Fruit fly (Drosophila melanogaster) whole organism, adult: ENCODE results near the gene Tep2.
"Not testable (repeated sequence)": the region's sequence is repeated elsewhere in the genome, so short reads cannot be mapped to it uniquely, and the experiment has no call there.

Source experiments
- CG11617 ChIP-seq: fragments of 200-800 bp; sonication (Bioruptor generic); optimal IDR thresholded peaks from 2 replicates; lab custom pipeline; 2017; ENCODE audit warnings: mild to moderate bottlenecking, missing biosample characterization, missing genetic modification reagents, missing genetic modification characterization
- CG12768 ChIP-seq: fragments of 200-800 bp; sonication (Bioruptor generic); optimal IDR thresholded peaks from 2 replicates; lab custom pipeline; 2017; ENCODE audit warnings: missing biosample characterization, missing genetic modification characterization, mild to moderate bottlenecking, moderate library complexity, missing genetic modification reagents
- CG14711 ChIP-seq: fragments of 200-800 bp; sonication (Bioruptor generic); optimal IDR thresholded peaks from 2 replicates; lab custom pipeline; 2018; ENCODE audit warnings: missing biosample characterization, mild to moderate bottlenecking, missing genetic modification characterization, moderate library complexity
- CG1620 ChIP-seq: fragments of 200-800 bp; sonication (Bioruptor generic); optimal IDR thresholded peaks from 2 replicates; lab custom pipeline; 2016; ENCODE audit warnings: missing biosample characterization, missing genetic modification characterization
- CG33017 ChIP-seq: fragments of 200-800 bp; sonication (Bioruptor generic); optimal IDR thresholded peaks from 2 replicates; lab custom pipeline; 2018; ENCODE audit warnings: missing biosample characterization, mild to moderate bottlenecking, missing genetic modification characterization, moderate library complexity
- CG5204 ChIP-seq: fragments of 200-800 bp; sonication (Bioruptor generic); optimal IDR thresholded peaks from 2 replicates; lab custom pipeline; 2016; ENCODE audit warnings: missing biosample characterization, missing genetic modification characterization
- CG7045 ChIP-seq: fragments of 200-800 bp; sonication (Bioruptor generic); optimal IDR thresholded peaks from 2 replicates; lab custom pipeline; 2017; ENCODE audit warnings: missing biosample characterization, mild to moderate bottlenecking, missing genetic modification characterization
- CG7101 ChIP-seq: fragments of 200-800 bp; sonication (Bioruptor generic); optimal IDR thresholded peaks from 2 replicates; lab custom pipeline; 2018; ENCODE audit warnings: missing biosample characterization, mild to moderate bottlenecking, missing genetic modification characterization, moderate library complexity
- Clk ChIP-seq: fragments of 200-800 bp; sonication (Bioruptor generic); optimal IDR thresholded peaks from 2 replicates; lab custom pipeline; 2017; ENCODE audit warnings: missing biosample characterization, missing genetic modification characterization
- Crg-1 ChIP-seq: fragments of 200-800 bp; sonication (Bioruptor generic); optimal IDR thresholded peaks from 2 replicates; lab custom pipeline; 2016; ENCODE audit warnings: missing biosample characterization, missing genetic modification characterization
- Hr96 ChIP-seq: fragments of 200-800 bp; sonication (Bioruptor generic); optimal IDR thresholded peaks from 2 replicates; lab custom pipeline; 2016; ENCODE audit warnings: missing biosample characterization, missing genetic modification characterization
- Mnt ChIP-seq: fragments of 200-800 bp; sonication (Bioruptor generic); optimal IDR thresholded peaks from 2 replicates; lab custom pipeline; 2016; ENCODE audit warnings: missing biosample characterization, mild to moderate bottlenecking, missing genetic modification characterization
- bab1 ChIP-seq: fragments of 200-800 bp; sonication (Bioruptor generic); optimal IDR thresholded peaks from 3 replicates; lab custom pipeline; 2019; ENCODE audit warnings: missing biosample characterization, mild to moderate bottlenecking, missing genetic modification characterization, moderate library complexity
- cic ChIP-seq: fragments of 200-800 bp; sonication (Bioruptor generic); optimal IDR thresholded peaks from 2 replicates; lab custom pipeline; 2017; ENCODE audit warnings: missing biosample characterization, mild to moderate bottlenecking, missing genetic modification characterization, moderate library complexity
- cnc ChIP-seq, 2 experiments: fragments of >200 bp; optimal IDR thresholded peaks; 2 replicates each; lab custom pipeline; 2017
- ovo ChIP-seq: fragments of 200-800 bp; sonication (Bioruptor generic); optimal IDR thresholded peaks from 2 replicates; lab custom pipeline; 2016; ENCODE audit warnings: missing biosample characterization, missing genetic modification characterization
- pad ChIP-seq: fragments of 200-800 bp; sonication (Bioruptor generic); optimal IDR thresholded peaks from 3 replicates; lab custom pipeline; 2017; ENCODE audit warnings: missing biosample characterization, missing genetic modification characterization, mild to moderate bottlenecking, moderate library complexity, missing genetic modification reagents
- tj ChIP-seq: fragments of 200-800 bp; sonication (Bioruptor generic); optimal IDR thresholded peaks from 3 replicates; lab custom pipeline; 2017; ENCODE audit warnings: missing biosample characterization, mild to moderate bottlenecking, missing genetic modification characterization, moderate library complexity
- toe ChIP-seq: fragments of 200-800 bp; sonication (Bioruptor generic); optimal IDR thresholded peaks from 2 replicates; lab custom pipeline; 2016; ENCODE audit warnings: missing biosample characterization, missing genetic modification characterization

Tep2 gene

dm6 chr2L:7701417-7701816 is at the start of gene Tep2:
TSS of gene Tep2 (minus strand) at chr2L:7701601.
- TF ChIP-seq ovo (GFP tag; lab: Kevin White, UChicago), result no peak
- no peak for TF ChIP-seq CG14711 (tag; lab: Kevin White, UChicago)
- peak; percentile 9 for TF ChIP-seq bab1 (GFP tag; lab: Kevin White, UChicago)
- TF ChIP-seq CG5204 (GFP tag; lab: Kevin White, UChicago), result no peak
- TF ChIP-seq cnc (optimal IDR thresholded peaks at IDR 0.05; lab: Kevin White, UChicago), result no peak
- no peak for TF ChIP-seq CG7101 (tag; lab: Kevin White, UChicago)
- TF ChIP-seq CG12768, result no peak
- TF ChIP-seq tj (GFP tag; lab: Kevin White, UChicago), result peak; percentile 6
- no peak for TF ChIP-seq Clk (GFP tag; lab: Kevin White, UChicago)
- no peak for TF ChIP-seq pad (GFP tag; lab: Kevin White, UChicago)
- TF ChIP-seq Hr96 (GFP tag; lab: Kevin White, UChicago), result no peak
- TF ChIP-seq CG11617 (GFP tag; lab: Kevin White, UChicago), result no peak
- no peak for TF ChIP-seq Mnt (GFP tag; lab: Kevin White, UChicago)
- TF ChIP-seq CG33017, result no peak
- TF ChIP-seq cic (GFP tag; lab: Kevin White, UChicago), result peak; percentile 9

DNA sequence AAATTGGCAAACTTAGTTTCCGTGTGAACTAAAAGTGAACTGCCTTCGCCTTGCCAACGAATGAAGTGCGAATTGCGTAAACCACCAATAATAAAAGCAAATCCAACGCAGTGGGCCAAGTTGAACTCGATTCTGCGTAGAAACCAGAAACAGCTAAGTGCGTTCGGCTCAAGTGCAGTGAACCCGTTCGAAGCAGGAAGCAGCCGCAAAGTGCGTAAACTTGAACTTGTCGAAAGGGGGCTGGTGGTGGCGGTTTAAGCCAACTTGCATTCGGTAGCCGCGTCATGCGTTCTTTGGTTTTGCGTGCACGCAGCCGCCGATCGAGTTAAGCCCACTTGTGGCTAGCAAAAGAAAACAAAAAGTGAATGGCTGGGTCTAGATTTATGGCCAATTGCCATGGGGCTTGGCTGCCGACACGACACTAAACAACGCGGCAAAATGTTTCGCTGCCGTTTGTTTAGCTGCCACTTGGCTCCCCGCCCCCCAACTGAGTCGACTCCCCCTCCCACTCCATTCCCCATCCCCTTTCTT is 49.3 kb upstream of the Tep2 start:
- TF ChIP-seq cnc (optimal IDR thresholded peaks at IDR 0.05; lab: Kevin White, UChicago) (no peak), CG5204 (GFP tag; lab: Kevin White, UChicago) (no peak), CG11617 (GFP tag; lab: Kevin White, UChicago) (no peak), Hr96 (GFP tag; lab: Kevin White, UChicago) (no peak), CG12768 (no peak)

- no peak for TF ChIP-seq CG33017
- TF ChIP-seq CG7045, result no peak
- TF ChIP-seq CG11617 (GFP tag; lab: Kevin White, UChicago), result no peak
These were observed 45.6 kb upstream of the Tep2 start, which contains the start of gene ATPsynGL for dm6 chr2L:7746975-7747374. TSS of gene ATPsynGL (plus strand) at chr2L:7747275.

- TF ChIP-seq CG12768 (no peak), tj (GFP tag; lab: Kevin White, UChicago) (no peak)
These were observed 43.3 kb upstream of the Tep2 start, which contains the start of gene CG7214 for dm6 chr2L:7744739-7745138. TSS of gene CG7214 (minus strand) at chr2L:7744839.

DNA sequence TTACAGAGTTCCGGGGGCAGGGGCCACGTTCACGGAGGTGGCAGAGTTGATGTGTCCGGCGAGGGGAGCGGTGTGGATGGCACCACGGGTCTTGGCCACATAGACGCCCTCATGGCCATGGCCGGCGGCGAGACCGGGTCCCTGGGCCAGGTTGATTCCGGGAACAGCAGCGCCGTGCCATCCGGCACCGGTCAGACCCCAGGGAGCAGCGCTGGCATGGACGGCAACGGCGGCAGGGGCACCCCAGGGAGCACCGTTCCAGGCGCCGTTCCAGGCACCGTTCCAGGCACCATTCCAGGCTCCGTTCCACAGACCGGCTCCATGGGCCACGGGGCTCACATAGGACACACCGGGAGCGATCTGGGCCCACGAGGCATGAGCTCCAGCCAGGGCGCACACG is 42.8 kb upstream of the Tep2 start:
- TF ChIP-seq CG5204 (GFP tag; lab: Kevin White, UChicago), result no peak
- no peak for TF ChIP-seq toe (GFP tag; lab: Kevin White, UChicago)
- TF ChIP-seq CG11617 (GFP tag; lab: Kevin White, UChicago), result no peak
- no peak for TF ChIP-seq CG12768
- no peak for TF ChIP-seq bab1 (GFP tag; lab: Kevin White, UChicago)

- TF ChIP-seq CG12768 (no peak), toe (GFP tag; lab: Kevin White, UChicago) (no peak), CG11617 (GFP tag; lab: Kevin White, UChicago) (no peak), cic (GFP tag; lab: Kevin White, UChicago) (no peak), CG1620 (no peak), CG7101 (tag; lab: Kevin White, UChicago) (no peak), bab1 (GFP tag; lab: Kevin White, UChicago) (no peak), CG14711 (tag; lab: Kevin White, UChicago) (no peak), Crg-1 (no peak), tj (GFP tag; lab: Kevin White, UChicago) (no peak), cnc (optimal IDR thresholded peaks at IDR 0.05; lab: Kevin White, UChicago) (no peak), Hr96 (GFP tag; lab: Kevin White, UChicago) (no peak)
These were observed 40.0 kb upstream of the Tep2 start, which contains the start of gene Acp1 for dm6 chr2L:7741437-7741836. TSS of gene Acp1 (minus strand) at chr2L:7741537.

- TF ChIP-seq CG33017; CG5204 (GFP tag; lab: Kevin White, UChicago); Hr96 (GFP tag; lab: Kevin White, UChicago): not testable (repeated sequence)
These were observed 37.3 kb upstream of the Tep2 start, which contains the start of gene CG31904 for dm6 chr2L:7738709-7739108. TSS of gene CG31904 (minus strand) at chr2L:7738809.

DNA sequence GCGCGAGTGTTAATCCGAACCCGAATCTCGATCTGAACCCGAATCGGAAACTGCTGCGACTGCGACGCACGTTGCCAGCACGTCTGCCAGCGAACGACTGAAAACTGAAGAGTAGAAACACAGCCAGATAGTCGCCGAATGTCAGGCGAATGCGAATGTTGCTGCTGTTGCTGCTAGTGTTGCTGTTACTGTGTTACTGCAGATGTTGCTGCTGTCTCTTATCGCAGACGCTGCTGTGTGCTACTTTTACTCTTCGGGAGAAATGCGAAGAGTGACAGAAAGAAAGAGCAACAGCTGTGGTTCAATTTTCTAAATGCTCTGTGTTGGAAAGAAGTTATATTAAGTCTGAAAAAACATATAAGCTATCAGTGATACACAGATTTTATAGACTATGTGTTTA is 31.2 kb upstream of the Tep2 start, which contains the start of gene CG13796:
Gene CG13796, minus strand, starts transcription at position 101 of the 400 bp plus-strand sequence.
- not testable (repeated sequence) for TF ChIP-seq bab1 (GFP tag; lab: Kevin White, UChicago); CG7045; CG12768
